Fruit fly (Drosophila melanogaster) whole organism, embryonic: ENCODE measurements around the gene smg.
A peak's percentile ranks its signal among the peaks of the same experiment; 100 is the strongest.

Source experiments
- Awh ChIP-seq: fragments of 200-800 bp; sonication (Bioruptor generic); IDR thresholded peaks from 2 replicates; pipeline ENCODE4, ENCODE4 v1.3.6; 2022; ENCODE audit warnings: missing biosample characterization, missing genetic modification characterization
- CG11456 ChIP-seq: fragments of 200-800 bp; sonication (Bioruptor generic); IDR thresholded peaks from 3 replicates; pipeline ENCODE4 v1.3.6; 2022; ENCODE audit warnings: missing biosample characterization, missing genetic modification characterization
- CG12104 ChIP-seq: fragments of 200-800 bp; sonication (Bioruptor generic); optimal IDR thresholded peaks from 3 replicates; lab custom pipeline; 2016; ENCODE audit warnings: missing biosample characterization, missing genetic modification characterization
- CG12391 ChIP-seq: fragments of 200-800 bp; sonication (Bioruptor generic); optimal IDR thresholded peaks from 3 replicates; lab custom pipeline; 2018; ENCODE audit warnings: missing biosample characterization, mild to moderate bottlenecking, missing genetic modification characterization, moderate library complexity
- CG12769 ChIP-seq: fragments of 200-800 bp; sonication (Bioruptor generic); optimal IDR thresholded peaks from 2 replicates; lab custom pipeline; 2019; ENCODE audit warnings: missing biosample characterization, mild to moderate bottlenecking, missing genetic modification characterization, moderate library complexity
- CG14014 ChIP-seq: fragments of 200-800 bp; sonication (Bioruptor generic); IDR thresholded peaks from 2 replicates; pipeline ENCODE4 v1.3.6; 2022; ENCODE audit warnings: missing biosample characterization, missing genetic modification characterization
- CG15696 ChIP-seq: fragments of 200-800 bp; sonication (Bioruptor generic); optimal IDR thresholded peaks from 2 replicates; lab custom pipeline; 2019; ENCODE audit warnings: missing biosample characterization, mild to moderate bottlenecking, missing genetic modification characterization, moderate library complexity
- CG1603 ChIP-seq: fragments of 200-800 bp; sonication (Bioruptor generic); optimal IDR thresholded peaks from 2 replicates; lab custom pipeline; 2019; ENCODE audit warnings: missing biosample characterization, mild to moderate bottlenecking, missing genetic modification characterization, moderate library complexity
- CG17328 ChIP-seq: fragments of 200-800 bp; sonication (Bioruptor generic); IDR thresholded peaks from 2 replicates; pipeline ENCODE4 v1.3.6; 2022; ENCODE audit warnings: missing biosample characterization, missing genetic modification characterization
- CG17568 ChIP-seq: fragments of 200-800 bp; sonication (Bioruptor generic); optimal IDR thresholded peaks from 2 replicates; lab custom pipeline; 2018; ENCODE audit warnings: missing biosample characterization, mild to moderate bottlenecking, missing genetic modification characterization, moderate library complexity
- CG32767 ChIP-seq: fragments of 200-800 bp; sonication (Bioruptor generic); IDR thresholded peaks from 2 replicates; pipeline ENCODE4 v1.3.6; 2022; ENCODE audit warnings: missing biosample characterization, missing genetic modification characterization
- CG34376 ChIP-seq: fragments of 200-800 bp; sonication (Bioruptor generic); optimal IDR thresholded peaks from 2 replicates; lab custom pipeline; 2018; ENCODE audit warnings: missing biosample characterization, mild to moderate bottlenecking, missing genetic modification characterization
- CG34422 ChIP-seq: fragments of 200-800 bp; sonication (Bioruptor generic); IDR thresholded peaks from 3 replicates; pipeline ENCODE4 v1.3.6; 2022; ENCODE audit warnings: missing biosample characterization, missing genetic modification characterization
- CG4360 ChIP-seq: fragments of 200-800 bp; sonication (Bioruptor generic); IDR thresholded peaks from 2 replicates; pipeline ENCODE4 v1.3.6; 2022; ENCODE audit warnings: missing biosample characterization, missing genetic modification characterization
- CG43689 ChIP-seq: fragments of 200-800 bp; sonication (Bioruptor generic); IDR thresholded peaks from 2 replicates; pipeline ENCODE4 v1.3.6; 2022; ENCODE audit warnings: missing biosample characterization, missing genetic modification characterization
- CG5180 ChIP-seq: fragments of 200-800 bp; sonication (Bioruptor generic); optimal IDR thresholded peaks from 3 replicates; lab custom pipeline; 2017; ENCODE audit warnings: missing biosample characterization, missing genetic modification characterization, mild to moderate bottlenecking, moderate library complexity, missing genetic modification reagents
- CG5245 ChIP-seq: fragments of 200-800 bp; sonication (Bioruptor generic); optimal IDR thresholded peaks from 3 replicates; lab custom pipeline; 2016; ENCODE audit warnings: missing biosample characterization, missing genetic modification characterization
- CG8924 ChIP-seq: fragments of 200-800 bp; optimal IDR thresholded peaks from 3 replicates; lab custom pipeline; 2019; ENCODE audit warnings: missing biosample characterization, mild to moderate bottlenecking, missing genetic modification characterization, moderate library complexity
- CG9797 ChIP-seq: fragments of 200-800 bp; sonication (Bioruptor generic); optimal IDR thresholded peaks from 3 replicates; lab custom pipeline; 2018; ENCODE audit warnings: missing biosample characterization, mild to moderate bottlenecking, missing genetic modification characterization
- Chrac-16 ChIP-seq: fragments of 200-800 bp; sonication (Bioruptor generic); optimal IDR thresholded peaks from 3 replicates; lab custom pipeline; 2016; ENCODE audit warnings: missing biosample characterization, missing genetic modification characterization
- Gug ChIP-seq: fragments of 200-800 bp; sonication (Bioruptor generic); IDR thresholded peaks from 4 replicates; pipeline ENCODE4 v1.3.6; 2022; ENCODE audit warnings: missing biosample characterization, missing genetic modification characterization
- Med ChIP-seq: fragments of 200-800 bp; sonication (Bioruptor generic); peaks from one replicate; lab custom pipeline; 2016; ENCODE audit warnings: missing biosample characterization, missing genetic modification characterization, mild to moderate bottlenecking, inconsistent platforms, moderate library complexity
- Meics ChIP-seq: fragments of 200-800 bp; sonication (Bioruptor generic); optimal IDR thresholded peaks from 2 replicates; lab custom pipeline; 2017; ENCODE audit warnings: missing biosample characterization, mild to moderate bottlenecking, missing genetic modification characterization
- Mes4 ChIP-seq: fragments of 200-800 bp; sonication (Bioruptor generic); optimal IDR thresholded peaks from 2 replicates; lab custom pipeline; 2016; ENCODE audit warnings: missing biosample characterization, missing genetic modification characterization
- Scr ChIP-seq: fragments of 200-800 bp; sonication (Bioruptor generic); IDR thresholded peaks from 2 replicates; pipeline ENCODE4 v1.3.6; 2022; ENCODE audit warnings: missing biosample characterization, missing genetic modification characterization; ENCODE audit not compliant: partially characterized antibody
- Usf ChIP-seq: fragments of 200-800 bp; sonication (Bioruptor generic); optimal IDR thresholded peaks from 2 replicates; lab custom pipeline; 2017; ENCODE audit warnings: missing genotype, missing biosample characterization, missing genetic modification characterization
- Xrp1 ChIP-seq: fragments of 200-800 bp; sonication (Bioruptor generic); IDR thresholded peaks from 2 replicates; pipeline ENCODE4 v1.3.6; 2022; ENCODE audit warnings: missing biosample characterization, missing genetic modification characterization
- amos ChIP-seq: fragments of 200-800 bp; sonication (Bioruptor generic); IDR thresholded peaks from 2 replicates; pipeline ENCODE4 v1.3.6; 2022; ENCODE audit warnings: missing biosample characterization, missing genetic modification characterization; ENCODE audit not compliant: partially characterized antibody
- ash1 ChIP-seq: fragments of 200-800 bp; sonication (Bioruptor generic); optimal IDR thresholded peaks from 2 replicates; lab custom pipeline; 2018; ENCODE audit warnings: missing biosample characterization, mild to moderate bottlenecking, missing genetic modification characterization
- bsh ChIP-seq, 2 experiments: fragments of 200-800 bp; sonication (Bioruptor generic); optimal IDR thresholded peaks; 2 replicates each; lab custom pipeline; 2017 to 2018; ENCODE audit warnings: mild to moderate bottlenecking in 2 of 2, missing biosample characterization in 2 of 2, missing genetic modification characterization in 2 of 2, moderate library complexity in 1 of 2
- btn ChIP-seq: fragments of 200-800 bp; sonication (Bioruptor generic); optimal IDR thresholded peaks from 2 replicates; lab custom pipeline; 2016; ENCODE audit warnings: missing biosample characterization, missing genetic modification characterization
- cas ChIP-seq: fragments of 200-800 bp; sonication (Bioruptor generic); IDR thresholded peaks from 2 replicates; pipeline ENCODE4 v1.3.6; 2022; ENCODE audit warnings: missing biosample characterization, missing genetic modification characterization
- dpn ChIP-seq, 2 experiments: fragments of 200-800 bp; sonication (Bioruptor generic); optimal IDR thresholded peaks; 3 replicates each; lab custom pipeline; 2016; ENCODE audit warnings: missing biosample characterization in 2 of 2, missing genetic modification characterization in 2 of 2
- fru ChIP-seq: fragments of >200 bp; optimal IDR thresholded peaks from 2 replicates; lab custom pipeline; 2017
- ftz-f1 ChIP-seq: fragments of 200-800 bp; sonication (Bioruptor generic); optimal IDR thresholded peaks from 2 replicates; lab custom pipeline; 2016; ENCODE audit warnings: missing biosample characterization, missing genetic modification characterization
- gcm ChIP-seq: fragments of 200-800 bp; sonication (Bioruptor generic); optimal IDR thresholded peaks from 2 replicates; lab custom pipeline; 2019; ENCODE audit warnings: missing biosample characterization, mild to moderate bottlenecking, missing genetic modification characterization, moderate library complexity
- lmd ChIP-seq: fragments of 200-800 bp; sonication (Bioruptor generic); IDR thresholded peaks from 2 replicates; pipeline ENCODE4 v1.3.6; 2022; ENCODE audit warnings: missing biosample characterization, missing genetic modification characterization
- nau ChIP-seq: fragments of 200-800 bp; sonication (Bioruptor generic); optimal IDR thresholded peaks from 3 replicates; lab custom pipeline; 2017; ENCODE audit warnings: missing biosample characterization, mild to moderate bottlenecking, missing genetic modification characterization, missing genetic modification reagents
- nerfin-1 ChIP-seq: fragments of 200-800 bp; sonication (Bioruptor generic); optimal IDR thresholded peaks from 3 replicates; lab custom pipeline; 2019; ENCODE audit warnings: missing biosample characterization, mild to moderate bottlenecking, missing genetic modification characterization, moderate library complexity
- prd ChIP-seq, 3 experiments: fragments of >200 bp in 2 of 3; fragments of 200-800 bp in 1 of 3; sonication (Bioruptor generic) in 1 of 3; optimal IDR thresholded peaks in 2 of 3; IDR thresholded peaks in 1 of 3; 2 replicates in 2 of 3; 3 replicates in 1 of 3; pipeline versions ENCODE4 v1.3.6 to Lab custom; 2017 to 2022; ENCODE audit warnings: missing biosample characterization in 1 of 3, missing genetic modification characterization in 1 of 3
- repo ChIP-seq: fragments of 200-800 bp; sonication (Bioruptor generic); optimal IDR thresholded peaks from 2 replicates; lab custom pipeline; 2016; ENCODE audit warnings: missing biosample characterization, missing genetic modification characterization
- ro ChIP-seq: fragments of 200-800 bp; sonication (Bioruptor generic); IDR thresholded peaks from 2 replicates; pipeline ENCODE4 v1.3.6; 2022; ENCODE audit warnings: missing biosample characterization, missing genetic modification characterization
- schlank ChIP-seq: fragments of 200-800 bp; sonication (Bioruptor generic); optimal IDR thresholded peaks from 2 replicates; lab custom pipeline; 2018; ENCODE audit warnings: missing biosample characterization, mild to moderate bottlenecking, missing genetic modification characterization
- seq ChIP-seq: fragments of 200-800 bp; sonication (Bioruptor generic); IDR thresholded peaks from 2 replicates; pipeline ENCODE4 v1.3.6; 2022; ENCODE audit warnings: missing biosample characterization, missing genetic modification characterization
- sisA ChIP-seq: fragments of 200-800 bp; sonication (Bioruptor generic); IDR thresholded peaks from 2 replicates; pipeline ENCODE4 v1.3.6; 2022; ENCODE audit warnings: missing biosample characterization, missing genetic modification characterization
- slp2 ChIP-seq: fragments of 200-800 bp; sonication (Bioruptor generic); optimal IDR thresholded peaks from 2 replicates; lab custom pipeline; 2016; ENCODE audit warnings: missing biosample characterization, missing genetic modification characterization
- so ChIP-seq: fragments of 200-800 bp; sonication (Bioruptor generic); IDR thresholded peaks from 3 replicates; pipeline ENCODE4 v1.3.6; 2022; ENCODE audit warnings: missing biosample characterization, missing genetic modification characterization
- vfl ChIP-seq: fragments of 200-800 bp; sonication (Bioruptor generic); optimal IDR thresholded peaks from 2 replicates; lab custom pipeline; 2016; ENCODE audit warnings: missing biosample characterization, missing genetic modification characterization
- wdn ChIP-seq: fragments of 200-800 bp; sonication (Bioruptor generic); IDR thresholded peaks from 2 replicates; pipeline ENCODE4 v1.3.6; 2022; ENCODE audit warnings: missing biosample characterization, missing genetic modification characterization
- wek ChIP-seq: fragments of 200-800 bp; sonication (Bioruptor generic); optimal IDR thresholded peaks from 3 replicates; lab custom pipeline; 2018; ENCODE audit warnings: missing biosample characterization, mild to moderate bottlenecking, missing genetic modification characterization, moderate library complexity
- zf30C ChIP-seq: fragments of 200-800 bp; sonication (Bioruptor generic); optimal IDR thresholded peaks from 3 replicates; lab custom pipeline; 2018; ENCODE audit warnings: missing biosample characterization, mild to moderate bottlenecking, missing genetic modification characterization

smg gene

dm6 chr3L:9045318-9045717 is 47.5 kb upstream of the smg start (continued):
- TF ChIP-seq Chrac-16 (GFP tag; lab: Kevin White, UChicago) (peak; percentile 47), CG5245 (GFP tag; lab: Kevin White, UChicago) (peak; percentile 61), Usf (GFP tag; lab: Kevin White, UChicago) (no peak), ash1 (no peak), CG8924 (tag; lab: Kevin White, UChicago) (peak; percentile 39), CG5180 (GFP tag; lab: Kevin White, UChicago) (peak; percentile 40), CG12104 (GFP tag; lab: Kevin White, UChicago) (peak; percentile 27), Meics (peak; percentile 45), CG11456 (peak; percentile 64; the same call in 1 of the 3 replicates), CG15696 (tag; lab: Kevin White, UChicago) (peak; percentile 75), lmd (GFP tag; lab: Robert Waterston, UW) (peak; percentile 68), CG14014 (GFP tag; lab: Robert Waterston, UW) (peak; percentile 53), amos (GFP tag; lab: Robert Waterston, UW) (no peak), Med (peak; percentile 95), CG12769 (tag; lab: Kevin White, UChicago) (peak; percentile 42), schlank (no peak), so (GFP tag; lab: Robert Waterston, UW) (peak; percentile 61; the same call in 2 of the 3 replicates), vfl (GFP tag; lab: Kevin White, UChicago) (no peak), CG17568 (no peak), fru (no peak), Mes4 (GFP tag; lab: Kevin White, UChicago) (peak; percentile 6), CG34422 (peak; percentile 57; the same call in 2 of the 3 replicates), CG4360 (GFP tag; lab: Robert Waterston, UW) (peak; percentile 40; the same call in 1 of the 2 replicates), CG9797 (GFP tag; lab: Kevin White, UChicago) (no peak), nau (no peak), dpn (GFP tag; optimal IDR thresholded peaks at IDR 0.05; lab: Kevin White, UChicago) (peak; percentile 21 to 61), CG43689 (GFP tag; lab: Robert Waterston, UW) (no peak), sisA (GFP tag; lab: Robert Waterston, UW) (peak; percentile 78), CG12391 (tag; lab: Kevin White, UChicago) (peak; percentile 53), wdn (GFP tag; lab: Robert Waterston, UW) (no peak), wek (GFP tag; lab: Kevin White, UChicago) (no peak), Xrp1 (GFP tag; lab: Robert Waterston, UW) (peak; percentile 88), CG1603 (tag; lab: Kevin White, UChicago) (peak; percentile 64), Scr (no peak), Awh (GFP tag; lab: Robert Waterston, UW) (peak; percentile 59; the same call in 1 of the 2 replicates), nerfin-1 (tag; lab: Kevin White, UChicago) (peak; percentile 53), repo (GFP tag; lab: Kevin White, UChicago) (peak; percentile 36), CG32767 (peak; percentile 52; the same call in 1 of the 2 replicates), gcm (peak; percentile 19), Gug (GFP tag; lab: Robert Waterston, UW) (peak; percentile 48; the same call in 2 of the 4 replicates), cas (GFP tag; lab: Robert Waterston, UW) (no peak), bsh (GFP tag; optimal IDR thresholded peaks at IDR 0.05; lab: Kevin White, UChicago) (peak in 1 of 2 experiments; percentile 50), slp2 (peak; percentile 26), ro (GFP tag; lab: Robert Waterston, UW) (peak; percentile 53), zf30C (GFP tag; lab: Kevin White, UChicago) (peak; percentile 78), prd (optimal IDR thresholded peaks at IDR 0.05; lab: Kevin White, UChicago) (no peak), prd (GFP tag; IDR thresholded peaks at IDR 0.05; lab: Robert Waterston, UW) (peak; percentile 91), ftz-f1 (GFP tag; lab: Kevin White, UChicago) (no peak), seq (GFP tag; lab: Robert Waterston, UW) (peak; percentile 77), CG34376 (no peak), btn (peak; percentile 67), CG17328 (peak; percentile 83)
